Worm (Caenorhabditis elegans) whole organism, L4 larva: ENCODE results near the gene pqn-39.

Source experiments
- D1046.2 ChIP-seq: fragments of 200-800 bp; sonication (Bioruptor generic); IDR thresholded peaks from 2 replicates; pipeline ENCODE4 v1.3.6; 2022; ENCODE audit warnings: missing genetic modification characterization, missing compliant biosample characterization
- F49E8.2 ChIP-seq: sonication (generic microtip); optimal IDR thresholded peaks from 2 replicates; lab custom pipeline; 2016; ENCODE audit warnings: missing compliant biosample characterization, mild to moderate bottlenecking, missing genetic modification characterization, borderline replicate concordance
- ZK546.5 ChIP-seq, 2 experiments: sonication (generic microtip); optimal IDR thresholded peaks; 2 replicates each; lab custom pipeline; 2017; ENCODE audit warnings: missing biosample characterization in 2 of 2, missing genetic modification characterization in 2 of 2
- fos-1 ChIP-seq: fragments of 150-350 bp; optimal IDR thresholded peaks from 2 replicates; lab custom pipeline; 2014; ENCODE audit warnings: missing biosample characterization, missing genetic modification characterization
- lin-13 ChIP-seq: fragments of 150-350 bp; optimal IDR thresholded peaks from 2 replicates; lab custom pipeline; 2014; ENCODE audit warnings: missing biosample characterization, missing genetic modification reagents, missing genetic modification characterization
- mep-1 ChIP-seq: fragments of 150-350 bp; sonication (generic microtip); optimal IDR thresholded peaks from 3 replicates; lab custom pipeline; 2014; ENCODE audit warnings: missing biosample characterization, missing genetic modification characterization
- snpc-1.2 ChIP-seq: fragments of 200-800 bp; sonication (Bioruptor generic); IDR thresholded peaks from 2 replicates; pipeline ENCODE4 v1.3.6; 2022; ENCODE audit warnings: missing genetic modification reagents, missing genetic modification characterization, missing compliant biosample characterization
- zip-2 ChIP-seq: fragments of 150-350 bp; optimal IDR thresholded peaks from 2 replicates; lab custom pipeline; 2014; ENCODE audit warnings: missing biosample characterization, missing genetic modification characterization

DNA sequence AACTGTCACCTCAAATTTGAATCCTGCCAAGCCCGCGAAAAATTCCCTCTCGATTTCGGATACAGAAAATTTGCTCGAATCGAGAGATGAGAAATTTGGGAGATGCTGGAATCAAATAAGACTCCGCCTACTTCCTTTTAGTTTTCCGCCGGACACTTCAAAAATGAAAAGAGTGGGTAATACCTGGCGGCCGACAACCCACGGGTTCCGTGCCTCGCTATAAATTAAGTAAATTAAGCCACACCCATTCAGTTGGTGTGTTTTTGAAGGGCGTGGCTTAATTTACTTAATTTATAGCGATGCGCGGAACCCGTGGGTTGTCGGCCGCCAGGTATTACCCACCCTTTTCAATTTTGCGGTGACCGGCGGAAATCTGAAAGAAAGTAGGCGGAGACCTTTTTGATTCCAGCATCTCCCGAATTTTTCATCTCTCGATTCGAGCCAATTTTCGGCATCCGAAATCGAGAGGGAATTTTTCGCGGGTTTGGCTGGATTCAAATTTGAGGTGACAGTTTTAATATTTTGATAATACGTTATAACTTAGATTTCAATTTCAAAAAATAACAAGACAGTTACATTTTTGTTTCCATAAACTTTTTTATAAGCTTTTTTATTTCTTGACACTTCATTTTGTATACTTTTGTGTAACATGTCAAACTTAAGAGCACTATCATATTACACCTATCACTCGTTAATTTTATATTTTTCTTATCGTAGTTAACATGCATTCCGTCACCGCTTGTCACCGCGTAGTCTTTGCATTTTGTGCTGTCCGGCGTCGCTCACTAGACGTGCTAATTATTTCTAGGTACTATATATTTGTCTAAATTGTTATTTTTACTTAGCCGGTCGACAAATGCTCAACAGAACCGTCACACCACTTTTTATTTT is 21.5 kb downstream of the pqn-39 start:
- TF ChIP-seq mep-1 (tag; lab: Kevin White, UChicago) (peak; percentile 14), snpc-1.2 (GFP tag; lab: Robert Waterston, UW) (peak; percentile 75), fos-1 (tag; lab: Kevin White, UChicago) (no peak), D1046.2 (no peak), zip-2 (tag; lab: Kevin White, UChicago) (no peak), lin-13 (GFP tag; lab: Kevin White, UChicago) (no peak), ZK546.5 (tag; optimal IDR thresholded peaks at IDR 0.05; lab: Kevin White, UChicago) (no peak), F49E8.2 (no peak)
